Worm (Caenorhabditis elegans) whole organism, late embryonic: ENCODE data around the gene srx-46.

Source experiments
- C08G9.2 ChIP-seq: sonication (generic microtip); optimal IDR thresholded peaks from 2 replicates; lab custom pipeline; 2016; ENCODE audit warnings: mild to moderate bottlenecking, missing genetic modification characterization, moderate library complexity, missing compliant biosample characterization
- K02D7.2 ChIP-seq: sonication (generic microtip); optimal IDR thresholded peaks from 2 replicates; lab custom pipeline; 2017; ENCODE audit warnings: mild to moderate bottlenecking, missing genetic modification characterization, missing compliant biosample characterization
- K09A11.1 ChIP-seq: sonication (generic microtip); optimal IDR thresholded peaks from 2 replicates; lab custom pipeline; 2017; ENCODE audit warnings: antibody characterized with exemption, mild to moderate bottlenecking, missing genetic modification characterization, missing compliant biosample characterization; ENCODE audit not compliant: insufficient read depth
- ahr-1 ChIP-seq: sonication (generic microtip); optimal IDR thresholded peaks from 2 replicates; lab custom pipeline; 2016; ENCODE audit warnings: missing genetic modification characterization, missing compliant biosample characterization
- ceh-30 ChIP-seq: fragments of 150-350 bp; optimal IDR thresholded peaks from 2 replicates; lab custom pipeline; 2014; ENCODE audit warnings: missing biosample characterization, missing genetic modification characterization
- ceh-34 ChIP-seq: sonication (generic microtip); optimal IDR thresholded peaks from 2 replicates; lab custom pipeline; 2016; ENCODE audit warnings: mild to moderate bottlenecking, missing genetic modification characterization, missing compliant biosample characterization
- ceh-45 ChIP-seq: fragments of 200-800 bp; sonication (Bioruptor generic); IDR thresholded peaks from 2 replicates; pipeline ENCODE4 v1.3.6; 2022; ENCODE audit warnings: missing genetic modification reagents, missing genetic modification characterization, missing compliant biosample characterization
- ceh-48 ChIP-seq: sonication (generic microtip); optimal IDR thresholded peaks from 2 replicates; lab custom pipeline; 2016; ENCODE audit warnings: missing genetic modification characterization, inconsistent platforms, missing compliant biosample characterization
- ceh-6 ChIP-seq: fragments of 200-800 bp; sonication (Bioruptor generic); optimal IDR thresholded peaks from 2 replicates; lab custom pipeline; 2018; ENCODE audit warnings: mild to moderate bottlenecking, missing genetic modification characterization, missing compliant biosample characterization
- ceh-9 ChIP-seq: sonication (generic microtip); optimal IDR thresholded peaks from 2 replicates; lab custom pipeline; 2016; ENCODE audit warnings: mild to moderate bottlenecking, missing genetic modification characterization, inconsistent platforms, missing compliant biosample characterization
- che-1 ChIP-seq: sonication (generic microtip); optimal IDR thresholded peaks from 2 replicates; lab custom pipeline; 2016; ENCODE audit warnings: mild to moderate bottlenecking, missing genetic modification characterization, missing compliant biosample characterization
- dmd-4 ChIP-seq: sonication (generic microtip); optimal IDR thresholded peaks from 2 replicates; lab custom pipeline; 2016; ENCODE audit warnings: borderline replicate concordance, missing genetic modification characterization, missing compliant biosample characterization
- ets-4 ChIP-seq: sonication (generic microtip); optimal IDR thresholded peaks from 2 replicates; lab custom pipeline; 2016; ENCODE audit warnings: missing genetic modification characterization, missing compliant biosample characterization
- eyg-1 ChIP-seq: sonication (generic microtip); optimal IDR thresholded peaks from 2 replicates; lab custom pipeline; 2016; ENCODE audit warnings: missing genotype, missing genetic modification characterization, missing compliant biosample characterization
- hlh-6 ChIP-seq: sonication (generic microtip); optimal IDR thresholded peaks from 2 replicates; lab custom pipeline; 2016; ENCODE audit warnings: missing genotype, missing genetic modification characterization, missing compliant biosample characterization
- hlh-8 ChIP-seq: sonication (generic microtip); optimal IDR thresholded peaks from 2 replicates; lab custom pipeline; 2016; ENCODE audit warnings: missing genotype, missing genetic modification characterization, missing compliant biosample characterization
- lim-6 ChIP-seq: sonication (generic microtip); optimal IDR thresholded peaks from 2 replicates; lab custom pipeline; 2016; ENCODE audit warnings: missing genetic modification characterization, missing compliant biosample characterization
- lin-11 ChIP-seq: fragments of 200-800 bp; sonication (Bioruptor generic); optimal IDR thresholded peaks from 2 replicates; lab custom pipeline; 2018; ENCODE audit warnings: mild to moderate bottlenecking, missing genetic modification characterization, missing compliant biosample characterization
- mec-3 ChIP-seq: sonication (generic microtip); optimal IDR thresholded peaks from 2 replicates; lab custom pipeline; 2016; ENCODE audit warnings: borderline replicate concordance, missing genetic modification characterization, missing compliant biosample characterization
- nfya-1 ChIP-seq: sonication (generic microtip); optimal IDR thresholded peaks from 2 replicates; lab custom pipeline; 2017; ENCODE audit warnings: missing genetic modification characterization, mild to moderate bottlenecking, missing compliant biosample characterization, antibody characterized with exemption, moderate library complexity
- npax-4 ChIP-seq: sonication (generic microtip); optimal IDR thresholded peaks from 2 replicates; lab custom pipeline; 2016; ENCODE audit warnings: missing genetic modification characterization, missing compliant biosample characterization
- odd-2 ChIP-seq: sonication (generic microtip); optimal IDR thresholded peaks from 2 replicates; lab custom pipeline; 2017; ENCODE audit warnings: antibody characterized with exemption, mild to moderate bottlenecking, missing genetic modification characterization, missing compliant biosample characterization
- pag-3 ChIP-seq: sonication (generic microtip); optimal IDR thresholded peaks from 2 replicates; lab custom pipeline; 2016; ENCODE audit warnings: missing compliant biosample characterization, missing genetic modification characterization, borderline replicate concordance
- pat-9 ChIP-seq: fragments of 200-800 bp; sonication (Bioruptor generic); optimal IDR thresholded peaks from 2 replicates; lab custom pipeline; 2018; ENCODE audit warnings: mild to moderate bottlenecking, missing genetic modification characterization, moderate library complexity, missing compliant biosample characterization
- pax-1 ChIP-seq: fragments of 150-350 bp; optimal IDR thresholded peaks from 2 replicates; lab custom pipeline; 2014; ENCODE audit warnings: missing biosample characterization, missing genetic modification characterization
- pha-2 ChIP-seq: sonication (generic microtip); optimal IDR thresholded peaks from 2 replicates; lab custom pipeline; 2017; ENCODE audit warnings: mild to moderate bottlenecking, missing genetic modification characterization, missing compliant biosample characterization
- rnt-1 ChIP-seq: sonication (generic microtip); optimal IDR thresholded peaks from 2 replicates; lab custom pipeline; 2016; ENCODE audit warnings: missing genetic modification characterization, missing compliant biosample characterization
- sdc-2 ChIP-seq: sonication (generic microtip); optimal IDR thresholded peaks from 2 replicates; lab custom pipeline; 2016; ENCODE audit warnings: missing genotype, missing genetic modification characterization, missing compliant biosample characterization
- sox-2 ChIP-seq: fragments of 200-800 bp; sonication (Bioruptor generic); IDR thresholded peaks from 2 replicates; pipeline ENCODE4 v1.3.6; 2022; ENCODE audit warnings: missing genetic modification reagents, missing genetic modification characterization, missing compliant biosample characterization
- sox-4 ChIP-seq: sonication (generic microtip); optimal IDR thresholded peaks from 2 replicates; lab custom pipeline; 2017; ENCODE audit warnings: mild to moderate bottlenecking, missing genetic modification characterization, inconsistent platforms, missing compliant biosample characterization
- unc-3 ChIP-seq, 2 experiments: fragments of 200-800 bp in 1 of 2; sonication (Bioruptor generic) in 1 of 2; sonication (generic microtip) in 1 of 2; conservative IDR thresholded peaks in 1 of 2; optimal IDR thresholded peaks in 1 of 2; 2 replicates each; pipeline versions ENCODE4 v1.3.6 to Lab custom; 2016 to 2022; ENCODE audit warnings: missing compliant biosample characterization in 2 of 2, missing genetic modification characterization in 2 of 2, missing genetic modification reagents in 1 of 2
- unc-42 ChIP-seq: sonication (generic microtip); optimal IDR thresholded peaks from 2 replicates; lab custom pipeline; 2016; ENCODE audit warnings: missing genotype, missing genetic modification characterization, missing compliant biosample characterization
- unc-55 ChIP-seq: sonication (generic microtip); optimal IDR thresholded peaks from 2 replicates; lab custom pipeline; 2017; ENCODE audit warnings: missing biosample characterization, missing genetic modification reagents, missing genetic modification characterization
- unc-86 ChIP-seq: sonication (generic microtip); optimal IDR thresholded peaks from 2 replicates; lab custom pipeline; 2016; ENCODE audit warnings: missing genetic modification characterization, missing compliant biosample characterization
- zip-5 ChIP-seq: sonication (generic microtip); optimal IDR thresholded peaks from 2 replicates; lab custom pipeline; 2016; ENCODE audit warnings: missing genetic modification characterization, missing compliant biosample characterization

Gene srx-46

ce11 chrV:9352947-9353346, at the start of gene srx-46:
TSS of gene srx-46 (plus strand) at chrV:9353247.
- TF ChIP-seq hlh-8 (tag; lab: Kevin White, UChicago) (no peak), sox-4 (tag; lab: Kevin White, UChicago) (no peak), ahr-1 (no peak), sdc-2 (tag; lab: Kevin White, UChicago) (no peak), lim-6 (tag; lab: Kevin White, UChicago) (no peak), K02D7.2 (no peak), pha-2 (tag; lab: Kevin White, UChicago) (no peak), zip-5 (tag; lab: Kevin White, UChicago) (no peak), ets-4 (tag; lab: Kevin White, UChicago) (no peak), C08G9.2 (no peak), nfya-1 (tag; lab: Kevin White, UChicago) (no peak), pag-3 (tag; lab: Kevin White, UChicago) (no peak), ceh-34 (tag; lab: Kevin White, UChicago) (no peak), pax-1 (tag; lab: Kevin White, UChicago) (no peak)
- TF ChIP-seq, all 69 proteins: peak for 0

- no peak for TF ChIP-seq che-1 (tag; lab: Kevin White, UChicago)
- TF ChIP-seq lin-11 (tag; lab: Kevin White, UChicago) = no peak
- TF ChIP-seq dmd-4 (tag; lab: Kevin White, UChicago) = no peak
- TF ChIP-seq ceh-6 (GFP tag; lab: Kevin White, UChicago) = no peak
- TF ChIP-seq mec-3 (tag; lab: Kevin White, UChicago) = no peak
- TF ChIP-seq sox-2 (GFP tag; lab: Robert Waterston, UW) = no peak
- TF ChIP-seq pha-2 (tag; lab: Kevin White, UChicago) = no peak
Observed at ce11 chrV:9305116-9305515, 47.9 kb upstream of the srx-46 start, which contains the start of gene F44A2.3. TSS of gene F44A2.3 (plus strand) at chrV:9305416.

- TF ChIP-seq rnt-1 (tag; lab: Kevin White, UChicago) (no peak), unc-3 (GFP tag; conservative IDR thresholded peaks at IDR 0.05; lab: Robert Waterston, UW) (no peak), unc-3 (tag; optimal IDR thresholded peaks at IDR 0.05; lab: Kevin White, UChicago) (no peak), unc-55 (GFP tag; lab: Kevin White, UChicago) (no peak), ceh-6 (GFP tag; lab: Kevin White, UChicago) (no peak), eyg-1 (tag; lab: Kevin White, UChicago) (no peak), ceh-48 (tag; lab: Kevin White, UChicago) (no peak), unc-86 (tag; lab: Kevin White, UChicago) (no peak), che-1 (tag; lab: Kevin White, UChicago) (no peak), pat-9 (no peak), ceh-45 (no peak)
Observed at ce11 chrV:9312377-9312776, 40.7 kb upstream of the srx-46 start.

ce11 chrV:9314408-9314807, 38.6 kb upstream of the srx-46 start:
- TF ChIP-seq ceh-9 (tag; lab: Kevin White, UChicago) (no peak), unc-42 (tag; lab: Kevin White, UChicago) (no peak), hlh-6 (tag; lab: Kevin White, UChicago) (no peak), npax-4 (tag; lab: Kevin White, UChicago) (no peak), pax-1 (tag; lab: Kevin White, UChicago) (no peak), odd-2 (tag; lab: Kevin White, UChicago) (no peak), lin-11 (tag; lab: Kevin White, UChicago) (no peak), rnt-1 (tag; lab: Kevin White, UChicago) (no peak), ceh-30 (tag; lab: Kevin White, UChicago) (no peak), ceh-34 (tag; lab: Kevin White, UChicago) (no peak), K02D7.2 (no peak), K09A11.1 (tag; lab: Kevin White, UChicago) (no peak)
